Fruit fly (Drosophila melanogaster) whole organism, embryonic: ENCODE measurements around the gene Prosbeta6.
A peak's percentile ranks its signal among the peaks of the same experiment; 100 is the strongest.

ENCODE experiments used
- Ada2b ChIP-seq: fragments of 200-800 bp; sonication (Bioruptor generic); IDR thresholded peaks from 2 replicates; pipeline ENCODE4 v1.3.6; 2022; ENCODE audit warnings: missing biosample characterization, missing genetic modification characterization
- Atf3 ChIP-seq: fragments of 200-800 bp; sonication (Bioruptor generic); optimal IDR thresholded peaks from 3 replicates; lab custom pipeline; 2016; ENCODE audit warnings: missing biosample characterization, missing genetic modification characterization
- Awh ChIP-seq: fragments of 200-800 bp; sonication (Bioruptor generic); IDR thresholded peaks from 2 replicates; pipeline ENCODE4, ENCODE4 v1.3.6; 2022; ENCODE audit warnings: missing biosample characterization, missing genetic modification characterization
- CG12071 ChIP-seq: fragments of 200-800 bp; sonication (Bioruptor generic); optimal IDR thresholded peaks from 3 replicates; lab custom pipeline; 2018; ENCODE audit warnings: missing biosample characterization, mild to moderate bottlenecking, missing genetic modification characterization
- CG1233 ChIP-seq: fragments of 200-800 bp; sonication (Bioruptor generic); optimal IDR thresholded peaks from 4 replicates; lab custom pipeline; 2018; ENCODE audit warnings: missing biosample characterization, mild to moderate bottlenecking, missing genetic modification characterization
- CG13424 ChIP-seq: fragments of 200-800 bp; sonication (Bioruptor generic); optimal IDR thresholded peaks from 2 replicates; lab custom pipeline; 2019; ENCODE audit warnings: missing biosample characterization, mild to moderate bottlenecking, missing genetic modification characterization, moderate library complexity
- CG13775 ChIP-seq: fragments of 200-800 bp; sonication (Bioruptor generic); optimal IDR thresholded peaks from 3 replicates; lab custom pipeline; 2017; ENCODE audit warnings: missing biosample characterization, mild to moderate bottlenecking, missing genetic modification characterization
- CG17612 ChIP-seq: fragments of 200-800 bp; sonication (Bioruptor generic); IDR thresholded peaks from 2 replicates; pipeline ENCODE4 v1.3.6; 2022; ENCODE audit warnings: missing biosample characterization, missing genetic modification characterization
- CG1832 ChIP-seq: fragments of 200-800 bp; sonication (Bioruptor generic); optimal IDR thresholded peaks from 2 replicates; lab custom pipeline; 2017; ENCODE audit warnings: missing biosample characterization, mild to moderate bottlenecking, missing genetic modification characterization, inconsistent platforms
- CG31441 ChIP-seq: fragments of 200-800 bp; sonication (Bioruptor generic); IDR thresholded peaks from 2 replicates; pipeline ENCODE4 v1.3.6; 2022; ENCODE audit warnings: missing biosample characterization, missing genetic modification characterization
- CG3163 ChIP-seq: fragments of 200-800 bp; sonication (Bioruptor generic); optimal IDR thresholded peaks from 3 replicates; lab custom pipeline; 2016; ENCODE audit warnings: missing biosample characterization, missing genetic modification characterization
- CG3281 ChIP-seq: fragments of 200-800 bp; sonication (Bioruptor generic); optimal IDR thresholded peaks from 3 replicates; lab custom pipeline; 2017; ENCODE audit warnings: missing biosample characterization, mild to moderate bottlenecking, missing genetic modification characterization
- CG34422 ChIP-seq: fragments of 200-800 bp; sonication (Bioruptor generic); IDR thresholded peaks from 3 replicates; pipeline ENCODE4 v1.3.6; 2022; ENCODE audit warnings: missing biosample characterization, missing genetic modification characterization
- CG3726 ChIP-seq: fragments of 200-800 bp; sonication (Bioruptor generic); IDR thresholded peaks from 3 replicates; pipeline ENCODE4, ENCODE4 v1.3.6; 2022; ENCODE audit warnings: missing biosample characterization, missing genetic modification characterization
- CG4360 ChIP-seq: fragments of 200-800 bp; sonication (Bioruptor generic); IDR thresholded peaks from 2 replicates; pipeline ENCODE4 v1.3.6; 2022; ENCODE audit warnings: missing biosample characterization, missing genetic modification characterization
- CG4404 ChIP-seq: fragments of 200-800 bp; sonication (Bioruptor generic); IDR thresholded peaks from 2 replicates; pipeline ENCODE4 v1.3.6; 2022; ENCODE audit warnings: missing biosample characterization, missing genetic modification characterization
- CG4424 ChIP-seq: fragments of 200-800 bp; sonication (Bioruptor generic); optimal IDR thresholded peaks from 3 replicates; lab custom pipeline; 2016; ENCODE audit warnings: missing biosample characterization, missing genetic modification characterization
- CG4820 ChIP-seq: fragments of 200-800 bp; sonication (Bioruptor generic); optimal IDR thresholded peaks from 3 replicates; lab custom pipeline; 2016; ENCODE audit warnings: missing biosample characterization, missing genetic modification characterization
- CG6175 ChIP-seq: fragments of 200-800 bp; sonication (Bioruptor generic); IDR thresholded peaks from 3 replicates; pipeline ENCODE4 v1.3.6; 2022; ENCODE audit warnings: missing biosample characterization, missing genetic modification characterization
- CG6765 ChIP-seq: fragments of 200-800 bp; sonication (Bioruptor generic); optimal IDR thresholded peaks from 3 replicates; lab custom pipeline; 2017; ENCODE audit warnings: missing biosample characterization, mild to moderate bottlenecking, missing genetic modification characterization
- CG9876 ChIP-seq: fragments of 200-800 bp; sonication (Bioruptor generic); optimal IDR thresholded peaks from 2 replicates; lab custom pipeline; 2016; ENCODE audit warnings: missing biosample characterization, missing genetic modification characterization
- CTCF ChIP-seq: fragments of 200-800 bp; sonication (Bioruptor generic); optimal IDR thresholded peaks from 2 replicates; lab custom pipeline; 2017; ENCODE audit warnings: missing biosample characterization, mild to moderate bottlenecking, missing genetic modification characterization, moderate library complexity
- CrebB ChIP-seq: fragments of 200-800 bp; sonication (Bioruptor generic); optimal IDR thresholded peaks from 3 replicates; lab custom pipeline; 2018; ENCODE audit warnings: missing biosample characterization, mild to moderate bottlenecking, missing genetic modification characterization
- D19B ChIP-seq: fragments of 200-800 bp; sonication (Bioruptor generic); optimal IDR thresholded peaks from 2 replicates; lab custom pipeline; 2017; ENCODE audit warnings: missing biosample characterization, mild to moderate bottlenecking, missing genetic modification characterization
- Dll ChIP-seq: fragments of 200-800 bp; sonication (Bioruptor generic); IDR thresholded peaks from 4 replicates; pipeline ENCODE4 v1.3.6; 2022; ENCODE audit warnings: missing biosample characterization, missing genetic modification characterization; ENCODE audit not compliant: partially characterized antibody
- Gsc ChIP-seq: fragments of 200-800 bp; sonication (Bioruptor generic); IDR thresholded peaks from 2 replicates; pipeline ENCODE4 v1.3.6; 2022; ENCODE audit warnings: missing biosample characterization, missing genetic modification characterization
- MBD-R2 ChIP-seq: fragments of 200-800 bp; sonication (Bioruptor generic); IDR thresholded peaks from 2 replicates; pipeline ENCODE4 v1.3.6; 2022; ENCODE audit warnings: missing biosample characterization, missing genetic modification characterization
- NC2β ChIP-seq: fragments of 200-800 bp; sonication (Bioruptor generic); optimal IDR thresholded peaks from 2 replicates; lab custom pipeline; 2016; ENCODE audit warnings: missing biosample characterization, missing genetic modification characterization
- Nf-YB ChIP-seq: fragments of 200-800 bp; sonication (Bioruptor generic); optimal IDR thresholded peaks from 3 replicates; lab custom pipeline; 2019; ENCODE audit warnings: missing biosample characterization, mild to moderate bottlenecking, missing genetic modification characterization, moderate library complexity
- Ssrp ChIP-seq: fragments of 200-800 bp; sonication (Bioruptor generic); optimal IDR thresholded peaks from 2 replicates; lab custom pipeline; 2018; ENCODE audit warnings: missing biosample characterization, mild to moderate bottlenecking, missing genetic modification characterization, moderate library complexity
- Xrp1 ChIP-seq: fragments of 200-800 bp; sonication (Bioruptor generic); IDR thresholded peaks from 2 replicates; pipeline ENCODE4 v1.3.6; 2022; ENCODE audit warnings: missing biosample characterization, missing genetic modification characterization
- YL-1 ChIP-seq: fragments of 200-800 bp; sonication (Bioruptor generic); optimal IDR thresholded peaks from 3 replicates; lab custom pipeline; 2017; ENCODE audit warnings: missing biosample characterization, mild to moderate bottlenecking, missing genetic modification characterization
- ara ChIP-seq: fragments of 200-800 bp; sonication (Bioruptor generic); IDR thresholded peaks from 2 replicates; pipeline ENCODE4 v1.3.6; 2022; ENCODE audit warnings: missing biosample characterization, missing genetic modification characterization
- caup ChIP-seq: fragments of 200-800 bp; sonication (Bioruptor generic); optimal IDR thresholded peaks from 3 replicates; lab custom pipeline; 2017; ENCODE audit warnings: missing biosample characterization, mild to moderate bottlenecking, missing genetic modification characterization, moderate library complexity; ENCODE audit not compliant: severe bottlenecking
- cg ChIP-seq: fragments of 200-800 bp; sonication (Bioruptor generic); optimal IDR thresholded peaks from 3 replicates; lab custom pipeline; 2019; ENCODE audit warnings: missing biosample characterization, mild to moderate bottlenecking, missing genetic modification characterization, moderate library complexity
- croc ChIP-seq: fragments of 200-800 bp; sonication (Bioruptor generic); conservative IDR thresholded peaks from 3 replicates; pipeline ENCODE4 v1.3.6; 2022; ENCODE audit warnings: missing biosample characterization, missing genetic modification characterization
- crol ChIP-seq: fragments of 200-800 bp; sonication (Bioruptor generic); IDR thresholded peaks from 2 replicates; pipeline ENCODE4 v1.3.6; 2022; ENCODE audit warnings: missing biosample characterization, missing genetic modification characterization
- dati ChIP-seq: fragments of 200-800 bp; sonication (Bioruptor generic); IDR thresholded peaks from 2 replicates; pipeline ENCODE4 v1.3.6; 2022; ENCODE audit warnings: missing biosample characterization, missing genetic modification characterization
- dysf ChIP-seq: fragments of 200-800 bp; sonication (Bioruptor generic); IDR thresholded peaks from 3 replicates; pipeline ENCODE4 v1.3.6; 2022; ENCODE audit warnings: missing biosample characterization, missing genetic modification characterization
- en ChIP-seq: fragments of 200-800 bp; sonication (Bioruptor generic); optimal IDR thresholded peaks from 2 replicates; lab custom pipeline; 2016; ENCODE audit warnings: missing biosample characterization, missing genetic modification characterization
- ewg ChIP-seq: fragments of 200-800 bp; sonication (Bioruptor generic); optimal IDR thresholded peaks from 3 replicates; lab custom pipeline; 2017; ENCODE audit warnings: mild to moderate bottlenecking, missing biosample characterization, missing genetic modification reagents, missing genetic modification characterization
- fd3F ChIP-seq: fragments of 200-800 bp; sonication (Bioruptor generic); optimal IDR thresholded peaks from 2 replicates; lab custom pipeline; 2018; ENCODE audit warnings: missing biosample characterization, mild to moderate bottlenecking, missing genetic modification characterization, moderate library complexity
- fd64A ChIP-seq: fragments of 200-800 bp; sonication (Bioruptor generic); optimal IDR thresholded peaks from 3 replicates; lab custom pipeline; 2018; ENCODE audit warnings: missing biosample characterization, mild to moderate bottlenecking, missing genetic modification characterization
- ftz-f1 ChIP-seq: fragments of 200-800 bp; sonication (Bioruptor generic); optimal IDR thresholded peaks from 2 replicates; lab custom pipeline; 2016; ENCODE audit warnings: missing biosample characterization, missing genetic modification characterization
- gcm2 ChIP-seq: fragments of 200-800 bp; sonication (Bioruptor generic); optimal IDR thresholded peaks from 2 replicates; lab custom pipeline; 2016; ENCODE audit warnings: missing biosample characterization, missing genetic modification characterization
- gsb-n ChIP-seq: fragments of 200-800 bp; sonication (Bioruptor generic); optimal IDR thresholded peaks from 3 replicates; lab custom pipeline; 2018; ENCODE audit warnings: missing biosample characterization, mild to moderate bottlenecking, missing genetic modification characterization
- prd ChIP-seq, 3 experiments: fragments of >200 bp in 2 of 3; fragments of 200-800 bp in 1 of 3; sonication (Bioruptor generic) in 1 of 3; optimal IDR thresholded peaks in 2 of 3; IDR thresholded peaks in 1 of 3; 2 replicates in 2 of 3; 3 replicates in 1 of 3; pipeline versions ENCODE4 v1.3.6 to Lab custom; 2017 to 2022; ENCODE audit warnings: missing biosample characterization in 1 of 3, missing genetic modification characterization in 1 of 3
- schlank ChIP-seq: fragments of 200-800 bp; sonication (Bioruptor generic); optimal IDR thresholded peaks from 2 replicates; lab custom pipeline; 2018; ENCODE audit warnings: missing biosample characterization, mild to moderate bottlenecking, missing genetic modification characterization
- sisA ChIP-seq: fragments of 200-800 bp; sonication (Bioruptor generic); IDR thresholded peaks from 2 replicates; pipeline ENCODE4 v1.3.6; 2022; ENCODE audit warnings: missing biosample characterization, missing genetic modification characterization
- tin ChIP-seq: fragments of 200-800 bp; sonication (Bioruptor generic); optimal IDR thresholded peaks from 3 replicates; lab custom pipeline; 2016; ENCODE audit warnings: missing biosample characterization, missing genetic modification characterization
- wek ChIP-seq: fragments of 200-800 bp; sonication (Bioruptor generic); optimal IDR thresholded peaks from 3 replicates; lab custom pipeline; 2018; ENCODE audit warnings: missing biosample characterization, mild to moderate bottlenecking, missing genetic modification characterization, moderate library complexity

Prosbeta6 gene

dm6 chr3L:16609120-16609519 lies 1.1 kb downstream of the Prosbeta6 start, which contains the start of gene CG4098 (continued):
- 0 out of 4 replicates have a peak, but pooled peaks have one; percentile 29 for TF ChIP-seq Dll (GFP tag; lab: Robert Waterston, UW)
- 0 out of 3 replicates have a peak, but pooled peaks have one; percentile 65 for TF ChIP-seq CG3726 (GFP tag; lab: Robert Waterston, UW)
- TF ChIP-seq Ada2b (GFP tag; lab: Robert Waterston, UW), result peak; percentile 64; the same call in 1 of the 2 replicates
- peak; percentile 39; the same call in 1 of the 2 replicates for TF ChIP-seq Awh (GFP tag; lab: Robert Waterston, UW)
- peak; percentile 11; the same call in 1 of the 2 replicates for TF ChIP-seq CG31441 (GFP tag; lab: Robert Waterston, UW)
- TF ChIP-seq fd3F, result no peak
- TF ChIP-seq MBD-R2, result peak; percentile 95
- TF ChIP-seq CG34422, result peak; percentile 34; the same call in 1 of the 3 replicates
- TF ChIP-seq CG4820, result no peak
- no peak for TF ChIP-seq cg (GFP tag; lab: Kevin White, UChicago)
- peak; percentile 70 for TF ChIP-seq dysf (GFP tag; lab: Robert Waterston, UW)
- TF ChIP-seq CG3281 (GFP tag; lab: Kevin White, UChicago), result peak; percentile 27
- TF ChIP-seq sisA, result peak; percentile 65
- no peak for TF ChIP-seq Nf-YB (GFP tag; lab: Kevin White, UChicago)
- no peak for TF ChIP-seq CG4424
- TF ChIP-seq crol (GFP tag; lab: Robert Waterston, UW), result no peak
- TF ChIP-seq YL-1, result peak; percentile 37
- TF ChIP-seq CrebB, result peak; percentile 2
- no peak for TF ChIP-seq prd (optimal IDR thresholded peaks at IDR 0.05; lab: Kevin White, UChicago)
- peak; percentile 77 for TF ChIP-seq prd (GFP tag; IDR thresholded peaks at IDR 0.05; lab: Robert Waterston, UW)
- peak; percentile 25 for TF ChIP-seq CG1233 (GFP tag; lab: Kevin White, UChicago)
- TF ChIP-seq CG12071, result peak; percentile 24
- no peak for TF ChIP-seq ewg (GFP tag; lab: Kevin White, UChicago)
- TF ChIP-seq CG6765 (GFP tag; lab: Kevin White, UChicago), result no peak
- no peak for TF ChIP-seq croc (GFP tag; lab: Robert Waterston, UW)
- TF ChIP-seq ftz-f1 (GFP tag; lab: Kevin White, UChicago), result peak; percentile 10
- TF ChIP-seq CG13775 (GFP tag; lab: Kevin White, UChicago), result peak; percentile 41
- TF ChIP-seq CG1832 (GFP tag; lab: Kevin White, UChicago), result no peak
- TF ChIP-seq Atf3 (GFP tag; lab: Kevin White, UChicago), result peak; percentile 36
- 0 out of 3 replicates have a peak, but pooled peaks have one; percentile 30 for TF ChIP-seq CG6175 (GFP tag; lab: Robert Waterston, UW)
- TF ChIP-seq CG4404, result no peak
- TF ChIP-seq schlank, result peak; percentile 59
- peak; percentile 15 for TF ChIP-seq Ssrp (tag; lab: Kevin White, UChicago)
- no peak for TF ChIP-seq dati (GFP tag; lab: Robert Waterston, UW)
- peak; percentile 44 for TF ChIP-seq NC2β (GFP tag; lab: Kevin White, UChicago)
- TF ChIP-seq CG4360 (GFP tag; lab: Robert Waterston, UW), result no peak
- no peak for TF ChIP-seq fd64A (GFP tag; lab: Kevin White, UChicago)
- peak; percentile 48 for TF ChIP-seq wek (GFP tag; lab: Kevin White, UChicago)
- peak; percentile 67 for TF ChIP-seq Xrp1 (GFP tag; lab: Robert Waterston, UW)
- TF ChIP-seq CG13424 (tag; lab: Kevin White, UChicago), result peak; percentile 59
- peak; percentile 55 for TF ChIP-seq caup (GFP tag; lab: Kevin White, UChicago)
- TF ChIP-seq CG9876, result peak; percentile 26
- TF ChIP-seq gsb-n (tag; lab: Kevin White, UChicago), result no peak
- TF ChIP-seq tin, result peak; percentile 63
- peak; percentile 30; the same call in 1 of the 2 replicates for TF ChIP-seq CG17612 (GFP tag; lab: Robert Waterston, UW)
- no peak; the same call in 1 of the 2 replicates for TF ChIP-seq ara
- TF ChIP-seq CTCF (GFP tag; lab: Kevin White, UChicago), result no peak
- no peak for TF ChIP-seq en (GFP tag; lab: Kevin White, UChicago)
- no peak for TF ChIP-seq D19B
- TF ChIP-seq Gsc (GFP tag; lab: Robert Waterston, UW), result no peak
- TF ChIP-seq CG3163, result no peak
- TF ChIP-seq gcm2 (GFP tag; lab: Kevin White, UChicago), result peak; percentile 29
